Fruit fly (Drosophila melanogaster) whole organism, embryonic: ENCODE results near the gene FBXO11.

Source experiments
- Adf1 ChIP-seq: fragments of 200-800 bp; sonication (Bioruptor generic); IDR thresholded peaks from 2 replicates; pipeline ENCODE4 v1.3.6; 2022; ENCODE audit warnings: missing biosample characterization, missing genetic modification characterization
- B-H1 ChIP-seq: fragments of 200-800 bp; sonication (Bioruptor generic); IDR thresholded peaks from 3 replicates; pipeline ENCODE4 v1.3.6; 2022; ENCODE audit warnings: missing biosample characterization, missing genetic modification characterization
- Blimp-1 ChIP-seq: fragments of 200-800 bp; sonication (Bioruptor generic); optimal IDR thresholded peaks from 3 replicates; lab custom pipeline; 2018; ENCODE audit warnings: missing biosample characterization, missing genetic modification characterization, mild to moderate bottlenecking, moderate library complexity, missing genetic modification reagents
- BtbVII ChIP-seq: fragments of 200-800 bp; sonication (Bioruptor generic); optimal IDR thresholded peaks from 3 replicates; lab custom pipeline; 2017; ENCODE audit warnings: missing biosample characterization, mild to moderate bottlenecking, missing genetic modification characterization
- C15 ChIP-seq: fragments of 200-800 bp; sonication (Bioruptor generic); IDR thresholded peaks from 3 replicates; pipeline ENCODE4 v1.3.6; 2022; ENCODE audit warnings: missing biosample characterization, missing genetic modification characterization
- CG11093 ChIP-seq: fragments of 200-800 bp; sonication (Bioruptor generic); IDR thresholded peaks from 3 replicates; pipeline ENCODE4 v1.3.6; 2022; ENCODE audit warnings: missing biosample characterization, missing genetic modification characterization
- CG11456 ChIP-seq: fragments of 200-800 bp; sonication (Bioruptor generic); IDR thresholded peaks from 3 replicates; pipeline ENCODE4 v1.3.6; 2022; ENCODE audit warnings: missing biosample characterization, missing genetic modification characterization
- CG11504 ChIP-seq: fragments of 200-800 bp; sonication (Bioruptor generic); optimal IDR thresholded peaks from 3 replicates; lab custom pipeline; 2019; ENCODE audit warnings: missing biosample characterization, mild to moderate bottlenecking, missing genetic modification characterization, moderate library complexity
- CG11560 ChIP-seq: fragments of 200-800 bp; sonication (Bioruptor generic); IDR thresholded peaks from 3 replicates; pipeline ENCODE4 v1.3.6; 2022; ENCODE audit warnings: missing biosample characterization, missing genetic modification characterization
- CG12104 ChIP-seq: fragments of 200-800 bp; sonication (Bioruptor generic); optimal IDR thresholded peaks from 3 replicates; lab custom pipeline; 2016; ENCODE audit warnings: missing biosample characterization, missing genetic modification characterization
- CG13424 ChIP-seq: fragments of 200-800 bp; sonication (Bioruptor generic); optimal IDR thresholded peaks from 2 replicates; lab custom pipeline; 2019; ENCODE audit warnings: missing biosample characterization, mild to moderate bottlenecking, missing genetic modification characterization, moderate library complexity
- CG14965 ChIP-seq: fragments of 200-800 bp; sonication (Bioruptor generic); optimal IDR thresholded peaks from 2 replicates; lab custom pipeline; 2016; ENCODE audit warnings: missing biosample characterization, missing genetic modification characterization, borderline replicate concordance
- CG18262 ChIP-seq: fragments of 200-800 bp; optimal IDR thresholded peaks from 3 replicates; lab custom pipeline; 2019; ENCODE audit warnings: missing biosample characterization, mild to moderate bottlenecking, missing genetic modification characterization, moderate library complexity
- CG2875 ChIP-seq: fragments of 200-800 bp; sonication (Bioruptor generic); optimal IDR thresholded peaks from 2 replicates; lab custom pipeline; 2017; ENCODE audit warnings: missing biosample characterization, mild to moderate bottlenecking, missing genetic modification characterization, missing genetic modification reagents
- CG34376 ChIP-seq: fragments of 200-800 bp; sonication (Bioruptor generic); optimal IDR thresholded peaks from 2 replicates; lab custom pipeline; 2018; ENCODE audit warnings: missing biosample characterization, mild to moderate bottlenecking, missing genetic modification characterization
- CG3838 ChIP-seq: fragments of 200-800 bp; sonication (Bioruptor generic); optimal IDR thresholded peaks from 3 replicates; lab custom pipeline; 2016; ENCODE audit warnings: missing biosample characterization, missing genetic modification characterization
- CG43689 ChIP-seq: fragments of 200-800 bp; sonication (Bioruptor generic); IDR thresholded peaks from 2 replicates; pipeline ENCODE4 v1.3.6; 2022; ENCODE audit warnings: missing biosample characterization, missing genetic modification characterization
- CG6683 ChIP-seq: fragments of 200-800 bp; sonication (Bioruptor generic); optimal IDR thresholded peaks from 2 replicates; lab custom pipeline; 2017; ENCODE audit warnings: missing biosample characterization, mild to moderate bottlenecking, missing genetic modification characterization, missing genetic modification reagents
- CG7357 ChIP-seq: fragments of 200-800 bp; sonication (Bioruptor generic); IDR thresholded peaks from 3 replicates; pipeline ENCODE4 v1.3.6; 2022; ENCODE audit warnings: missing biosample characterization, missing genetic modification characterization
- CG8388 ChIP-seq: fragments of 200-800 bp; sonication (Bioruptor generic); optimal IDR thresholded peaks from 2 replicates; lab custom pipeline; 2019; ENCODE audit warnings: missing biosample characterization, mild to moderate bottlenecking, missing genetic modification characterization, moderate library complexity
- CG9797 ChIP-seq: fragments of 200-800 bp; sonication (Bioruptor generic); optimal IDR thresholded peaks from 3 replicates; lab custom pipeline; 2018; ENCODE audit warnings: missing biosample characterization, mild to moderate bottlenecking, missing genetic modification characterization
- CG9932 ChIP-seq: fragments of 200-800 bp; sonication (Bioruptor generic); IDR thresholded peaks from 2 replicates; pipeline ENCODE4 v1.3.6; 2022; ENCODE audit warnings: missing biosample characterization, missing genetic modification characterization
- CrebB ChIP-seq: fragments of 200-800 bp; sonication (Bioruptor generic); optimal IDR thresholded peaks from 3 replicates; lab custom pipeline; 2018; ENCODE audit warnings: missing biosample characterization, mild to moderate bottlenecking, missing genetic modification characterization
- Dll ChIP-seq: fragments of 200-800 bp; sonication (Bioruptor generic); IDR thresholded peaks from 4 replicates; pipeline ENCODE4 v1.3.6; 2022; ENCODE audit warnings: missing biosample characterization, missing genetic modification characterization; ENCODE audit not compliant: partially characterized antibody
- Dp ChIP-seq: fragments of 200-800 bp; sonication (Bioruptor generic); optimal IDR thresholded peaks from 2 replicates; lab custom pipeline; 2018; ENCODE audit warnings: missing biosample characterization, mild to moderate bottlenecking, missing genetic modification characterization, moderate library complexity
- Hr39 ChIP-seq: fragments of >200 bp; optimal IDR thresholded peaks from 2 replicates; lab custom pipeline; 2017
- Hr51 ChIP-seq, 2 experiments: fragments of 200-800 bp; sonication (Bioruptor generic); optimal IDR thresholded peaks; 2 replicates in 1 of 2; 3 replicates in 1 of 2; lab custom pipeline; 2016 to 2018; ENCODE audit warnings: missing biosample characterization in 2 of 2, missing genetic modification characterization in 2 of 2, mild to moderate bottlenecking in 1 of 2, moderate library complexity in 1 of 2
- MBD-R2 ChIP-seq: fragments of 200-800 bp; sonication (Bioruptor generic); IDR thresholded peaks from 2 replicates; pipeline ENCODE4 v1.3.6; 2022; ENCODE audit warnings: missing biosample characterization, missing genetic modification characterization
- Mes4 ChIP-seq: fragments of 200-800 bp; sonication (Bioruptor generic); optimal IDR thresholded peaks from 2 replicates; lab custom pipeline; 2016; ENCODE audit warnings: missing biosample characterization, missing genetic modification characterization
- Nf-YB ChIP-seq: fragments of 200-800 bp; sonication (Bioruptor generic); optimal IDR thresholded peaks from 3 replicates; lab custom pipeline; 2019; ENCODE audit warnings: missing biosample characterization, mild to moderate bottlenecking, missing genetic modification characterization, moderate library complexity
- PHDP ChIP-seq: fragments of 200-800 bp; sonication (Bioruptor generic); optimal IDR thresholded peaks from 3 replicates; lab custom pipeline; 2018; ENCODE audit warnings: missing biosample characterization, mild to moderate bottlenecking, missing genetic modification characterization, moderate library complexity
- Poxn ChIP-seq: fragments of 200-800 bp; sonication (Bioruptor generic); IDR thresholded peaks from 2 replicates; pipeline ENCODE4 v1.3.6; 2022; ENCODE audit warnings: missing biosample characterization, missing genetic modification characterization
- Sry-δ ChIP-seq: fragments of 200-800 bp; sonication (Bioruptor generic); optimal IDR thresholded peaks from 2 replicates; lab custom pipeline; 2016; ENCODE audit warnings: missing biosample characterization, missing genetic modification characterization
- Usf ChIP-seq: fragments of 200-800 bp; sonication (Bioruptor generic); optimal IDR thresholded peaks from 2 replicates; lab custom pipeline; 2017; ENCODE audit warnings: missing genotype, missing biosample characterization, missing genetic modification characterization
- btn ChIP-seq: fragments of 200-800 bp; sonication (Bioruptor generic); optimal IDR thresholded peaks from 2 replicates; lab custom pipeline; 2016; ENCODE audit warnings: missing biosample characterization, missing genetic modification characterization
- cas ChIP-seq: fragments of 200-800 bp; sonication (Bioruptor generic); IDR thresholded peaks from 2 replicates; pipeline ENCODE4 v1.3.6; 2022; ENCODE audit warnings: missing biosample characterization, missing genetic modification characterization
- ci ChIP-seq: fragments of 200-800 bp; sonication (Bioruptor generic); IDR thresholded peaks from 3 replicates; pipeline ENCODE4 v1.3.6; 2022; ENCODE audit warnings: missing biosample characterization, missing genetic modification characterization
- h ChIP-seq: fragments of >200 bp; optimal IDR thresholded peaks from 2 replicates; lab custom pipeline; 2017
- nerfin-2 ChIP-seq: fragments of 200-800 bp; sonication (Bioruptor generic); IDR thresholded peaks from 2 replicates; pipeline ENCODE4 v1.3.6; 2022; ENCODE audit warnings: missing biosample characterization, missing genetic modification characterization; ENCODE audit not compliant: partially characterized antibody
- otp ChIP-seq: fragments of 200-800 bp; sonication (Bioruptor generic); IDR thresholded peaks from 3 replicates; pipeline ENCODE4, ENCODE4 v1.3.6; 2022; ENCODE audit warnings: missing biosample characterization, missing genetic modification characterization
- pb ChIP-seq: fragments of 200-800 bp; sonication (Bioruptor generic); optimal IDR thresholded peaks from 3 replicates; lab custom pipeline; 2016; ENCODE audit warnings: missing biosample characterization, missing genetic modification characterization
- pnt ChIP-seq: fragments of 200-800 bp; sonication (Bioruptor generic); optimal IDR thresholded peaks from 3 replicates; lab custom pipeline; 2016; ENCODE audit warnings: missing biosample characterization, missing genetic modification characterization
- rib ChIP-seq: fragments of 200-800 bp; sonication (Bioruptor generic); IDR thresholded peaks from 2 replicates; pipeline ENCODE4 v1.3.6; 2022; ENCODE audit warnings: missing biosample characterization, missing genetic modification characterization
- salm ChIP-seq: fragments of 200-800 bp; sonication (Bioruptor generic); optimal IDR thresholded peaks from 2 replicates; lab custom pipeline; 2018; ENCODE audit warnings: missing biosample characterization, mild to moderate bottlenecking, missing genetic modification characterization
- sd ChIP-seq: fragments of 200-800 bp; sonication (Bioruptor generic); optimal IDR thresholded peaks from 3 replicates; lab custom pipeline; 2018; ENCODE audit warnings: missing biosample characterization, mild to moderate bottlenecking, missing genetic modification characterization, moderate library complexity
- sens ChIP-seq: fragments of 200-800 bp; sonication (Bioruptor generic); peaks from one replicate; lab custom pipeline; 2016; ENCODE audit warnings: missing biosample characterization, missing genetic modification characterization
- sens-2 ChIP-seq: fragments of 200-800 bp; sonication (Bioruptor generic); IDR thresholded peaks from 2 replicates; pipeline ENCODE4 v1.3.6; 2022; ENCODE audit warnings: missing biosample characterization, missing genetic modification characterization
- stwl ChIP-seq: fragments of 200-800 bp; sonication (Bioruptor generic); optimal IDR thresholded peaks from 3 replicates; lab custom pipeline; 2018; ENCODE audit warnings: missing biosample characterization, mild to moderate bottlenecking, missing genetic modification characterization, moderate library complexity
- z ChIP-seq: fragments of 200-800 bp; sonication (Bioruptor generic); IDR thresholded peaks from 3 replicates; pipeline ENCODE4 v1.3.6; 2022; ENCODE audit warnings: missing biosample characterization, missing genetic modification characterization

The FBXO11 gene

dm6 chr3R:9767620-9768592 lies 41.3 kb downstream of the FBXO11 start, which contains the start of gene Naa80 (continued):
- no peak for TF ChIP-seq Blimp-1 (GFP tag; lab: Kevin White, UChicago)
- TF ChIP-seq btn (GFP tag; lab: Kevin White, UChicago) = no peak
- peak; percentile 67 for TF ChIP-seq Adf1 (GFP tag; lab: Robert Waterston, UW)
- peak; percentile 36 for TF ChIP-seq CG12104 (GFP tag; lab: Kevin White, UChicago)
- peak; percentile 54 for TF ChIP-seq Sry-δ
- TF ChIP-seq CG18262 = peak; percentile 11
- TF ChIP-seq CG9932 (GFP tag; lab: Robert Waterston, UW) = peak; percentile 87
- peak; percentile 52 for TF ChIP-seq CG13424 (tag; lab: Kevin White, UChicago)
- TF ChIP-seq pnt (GFP tag; lab: Kevin White, UChicago) = peak; percentile 44
- peak; percentile 52 for TF ChIP-seq sd (tag; lab: Kevin White, UChicago)
- TF ChIP-seq sens-2 (GFP tag; lab: Robert Waterston, UW) = no peak
- TF ChIP-seq MBD-R2 = peak; percentile 96
- TF ChIP-seq sens (GFP tag; lab: Kevin White, UChicago) = peak; percentile 85
- no peak for TF ChIP-seq C15
- peak; percentile 90 for TF ChIP-seq rib
- no peak for TF ChIP-seq h (lab: Kevin White, UChicago)
- no peak for TF ChIP-seq Poxn (GFP tag; lab: Robert Waterston, UW)
- peak; percentile 35 for TF ChIP-seq PHDP
- 0 out of 3 replicates have a peak, but pooled peaks have one; percentile 6 for TF ChIP-seq otp
- peak; percentile 85 for TF ChIP-seq ci (GFP tag; lab: Robert Waterston, UW)
- TF ChIP-seq CG2875 (GFP tag; lab: Kevin White, UChicago) = no peak
- no peak for TF ChIP-seq CG6683 (GFP tag; lab: Kevin White, UChicago)
- TF ChIP-seq pb (GFP tag; lab: Kevin White, UChicago) = peak; percentile 48
- peak; percentile 23 for TF ChIP-seq CG8388 (GFP tag; lab: Kevin White, UChicago)
- no peak for TF ChIP-seq CG3838 (GFP tag; lab: Kevin White, UChicago)
- no peak for TF ChIP-seq CG11504 (tag; lab: Kevin White, UChicago)
- TF ChIP-seq CG11093 (GFP tag; lab: Robert Waterston, UW) = no peak
- peak; percentile 4 for TF ChIP-seq BtbVII (GFP tag; lab: Kevin White, UChicago)
- peak; percentile 13 for TF ChIP-seq CG14965
- TF ChIP-seq CG11560 = no peak
- TF ChIP-seq salm (tag; lab: Kevin White, UChicago) = no peak
- TF ChIP-seq Hr39 (lab: Kevin White, UChicago) = no peak
- no peak for TF ChIP-seq CG9797 (GFP tag; lab: Kevin White, UChicago)
- peak in 1 of 2 experiments; percentile 85 for TF ChIP-seq Hr51 (GFP tag; optimal IDR thresholded peaks at IDR 0.05; lab: Kevin White, UChicago)
- peak; percentile 47; the same call in 1 of the 2 replicates for TF ChIP-seq nerfin-2
- peak; percentile 10 for TF ChIP-seq Usf (GFP tag; lab: Kevin White, UChicago)
- TF ChIP-seq CG43689 (GFP tag; lab: Robert Waterston, UW) = no peak
- peak; percentile 50 for TF ChIP-seq CG34376 (GFP tag; lab: Kevin White, UChicago)
- no peak for TF ChIP-seq Nf-YB
- TF ChIP-seq stwl = peak; percentile 77
- no peak for TF ChIP-seq CG7357 (GFP tag; lab: Robert Waterston, UW)
- TF ChIP-seq B-H1 = no peak
- TF ChIP-seq CG11456 (GFP tag; lab: Robert Waterston, UW) = peak; percentile 80
- TF ChIP-seq Mes4 (GFP tag; lab: Kevin White, UChicago) = peak; percentile 45
- TF ChIP-seq Dll (GFP tag; lab: Robert Waterston, UW) = 0 out of 4 replicates have a peak, but pooled peaks have one; percentile 39
- TF ChIP-seq CrebB = no peak
- peak; percentile 83 for TF ChIP-seq Dp (GFP tag; lab: Kevin White, UChicago)
- TF ChIP-seq z (GFP tag; lab: Robert Waterston, UW) = no peak
- peak; percentile 26; the same call in 1 of the 2 replicates for TF ChIP-seq cas (GFP tag; lab: Robert Waterston, UW)
